Worm (Caenorhabditis elegans): ENCODE measurements around the gene srx-113.

Gene srx-113

DNA sequence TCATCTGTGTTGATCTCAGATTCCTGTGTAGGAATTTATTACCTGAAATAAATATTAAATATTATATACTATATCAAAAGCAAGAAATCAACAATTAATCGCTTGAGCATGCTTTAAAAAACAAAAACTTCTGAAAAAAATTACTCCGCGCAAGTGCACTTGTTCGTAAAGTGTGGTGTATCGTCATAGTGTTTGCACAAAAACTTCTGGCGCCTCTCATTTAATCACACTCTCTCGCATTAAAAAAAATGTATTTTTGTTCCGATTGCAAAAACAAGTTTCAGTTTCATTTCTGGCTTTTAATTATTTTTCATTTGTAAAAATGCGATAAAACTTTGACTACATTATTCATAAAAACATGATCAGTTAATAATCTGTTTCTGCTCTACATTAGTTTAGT lies 32.8 kb downstream of the srx-113 start, which contains the start of the genes C14C10.10 and ril-2:
TSS of gene C14C10.10 (minus strand) at position 19 of the 400 bp plus-strand sequence.
TSS of gene ril-2 (minus strand) at position 48 of the 400 bp plus-strand sequence.
- TF ChIP-seq unc-62 (GFP tag; optimal IDR thresholded peaks at IDR 0.05): no peak

DNA sequence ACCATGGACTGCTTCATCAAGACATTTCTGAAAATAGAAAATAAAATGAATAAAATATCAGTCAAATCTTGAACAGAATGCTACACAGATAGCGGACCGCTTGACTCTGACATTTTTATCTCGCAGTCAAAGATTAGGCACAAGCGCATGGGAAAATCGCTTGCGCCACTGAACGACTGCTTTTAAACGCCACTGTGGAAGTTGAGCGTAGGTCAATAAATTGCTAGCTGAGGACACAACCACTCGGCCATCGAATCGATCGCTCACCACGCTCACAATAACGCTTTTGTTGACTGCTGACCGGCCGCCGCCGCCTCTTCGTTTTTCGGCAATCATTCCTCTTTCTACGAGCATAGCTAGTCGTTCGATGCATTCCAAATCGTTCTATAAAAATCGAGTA lies 35.2 kb downstream of the srx-113 start:
- no peak for TF ChIP-seq unc-62 (GFP tag; optimal IDR thresholded peaks at IDR 0.05)

DNA sequence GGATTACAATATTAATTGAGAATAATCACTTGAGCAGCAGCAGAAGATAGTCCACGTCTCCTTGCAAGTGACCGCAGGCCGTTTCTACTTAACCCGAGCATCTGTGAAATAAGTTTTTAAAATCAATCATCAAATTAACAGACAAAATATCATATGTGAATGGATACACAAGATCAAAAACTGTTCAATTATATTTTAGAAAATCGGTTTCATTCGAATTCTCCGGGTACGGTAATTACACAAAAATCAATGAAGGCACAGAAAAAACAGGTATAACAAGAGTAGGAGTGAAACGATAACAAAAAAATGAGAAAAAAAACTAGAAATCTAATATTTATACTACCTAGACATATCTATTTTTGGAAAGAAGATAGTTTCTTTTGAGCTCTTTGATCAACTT lies 35.8 kb downstream of the srx-113 start, which contains the start of gene mma-1:
TSS of gene mma-1 (minus strand) at position 101 of the 400 bp plus-strand sequence.
- no peak for TF ChIP-seq unc-62 (GFP tag; optimal IDR thresholded peaks at IDR 0.05)

DNA sequence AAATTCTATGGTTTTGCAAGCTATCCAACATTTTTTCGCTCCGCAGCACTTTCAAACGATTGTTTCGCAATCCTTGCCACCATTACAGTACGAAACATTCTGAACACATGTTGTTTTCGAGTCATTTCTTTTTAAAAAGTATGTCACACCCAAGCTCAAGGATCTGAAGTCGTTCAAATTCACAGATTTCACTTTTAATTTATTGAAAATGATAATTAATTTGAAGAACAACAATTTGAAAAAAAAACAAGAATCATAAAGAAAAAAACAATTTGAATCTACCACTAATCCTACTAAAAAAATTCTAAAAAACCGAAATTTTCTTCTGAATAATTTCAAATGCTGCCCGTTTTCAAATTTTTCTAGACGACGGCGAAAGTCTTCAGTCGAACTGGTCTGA lies 39.6 kb downstream of the srx-113 start, which contains the start of gene C14C10.2:
TSS of gene C14C10.2 (minus strand) at position 101 of the 400 bp plus-strand sequence.
- TF ChIP-seq unc-62 (GFP tag; optimal IDR thresholded peaks at IDR 0.05): no peak

DNA sequence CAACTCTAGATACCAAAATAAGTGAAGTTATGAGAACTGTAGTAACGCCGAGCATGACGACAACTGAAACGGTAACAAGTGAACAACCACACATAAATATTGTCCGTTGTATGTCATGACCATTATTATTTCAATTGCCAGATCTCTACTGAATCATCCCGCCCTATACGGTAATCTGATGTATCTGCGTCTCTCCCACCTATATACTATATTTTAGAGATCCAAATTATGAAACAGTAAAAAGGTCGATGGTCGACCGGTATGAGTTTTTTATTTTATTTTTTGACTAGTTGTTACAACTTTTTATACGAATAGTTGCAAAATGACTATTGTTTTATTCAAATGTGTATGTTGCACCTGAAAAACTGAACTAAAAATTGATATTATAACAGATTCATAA lies 41.3 kb downstream of the srx-113 start, which contains the start of gene ttr-43:
TSS of gene ttr-43 (minus strand) at position 101 of the 400 bp plus-strand sequence.
- no peak for TF ChIP-seq unc-62 (GFP tag; optimal IDR thresholded peaks at IDR 0.05)

DNA sequence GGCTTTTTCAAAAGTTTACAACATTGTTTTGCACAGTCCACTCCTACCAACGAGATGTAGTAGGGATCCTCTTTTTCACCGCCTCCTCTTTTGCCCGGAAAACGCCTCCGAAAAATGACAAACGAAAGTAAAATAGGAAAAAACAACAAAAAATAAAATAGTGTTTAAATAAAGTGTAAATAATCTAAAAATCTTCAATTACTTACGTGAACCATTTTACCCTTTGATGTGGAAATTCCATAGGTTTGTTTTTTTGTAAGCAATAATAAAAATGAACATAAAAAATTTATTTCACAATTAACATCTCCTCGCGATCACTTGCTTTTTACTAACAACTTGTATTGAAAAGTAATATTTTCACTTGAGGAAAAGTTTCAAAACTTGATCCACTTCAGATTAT lies 43.9 kb downstream of the srx-113 start, which contains the start of gene C14C10.1:
TSS of gene C14C10.1 (plus strand) at position 301 of the 400 bp plus-strand sequence.
- TF ChIP-seq unc-62 (GFP tag; optimal IDR thresholded peaks at IDR 0.05): no peak

DNA sequence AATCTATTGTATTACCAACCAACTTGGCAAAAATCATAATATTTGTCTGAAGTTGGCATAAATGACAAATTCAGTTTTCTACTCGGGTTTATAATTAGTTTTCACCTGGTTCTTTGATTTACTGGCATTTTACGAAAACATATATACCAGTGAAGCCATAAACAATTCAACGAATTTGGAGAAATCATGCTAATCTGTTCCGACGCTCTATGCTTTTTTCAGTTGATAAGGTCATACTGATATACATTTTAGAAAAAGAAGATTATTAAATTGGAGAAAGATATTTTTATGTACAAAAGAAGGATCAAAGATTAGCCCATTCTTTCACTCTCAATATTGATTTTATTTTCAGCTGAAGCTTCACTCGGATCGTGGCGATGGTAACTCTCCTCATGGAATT lies 45.2 kb downstream of the srx-113 start:
- no peak for TF ChIP-seq unc-62 (GFP tag; optimal IDR thresholded peaks at IDR 0.05)

DNA sequence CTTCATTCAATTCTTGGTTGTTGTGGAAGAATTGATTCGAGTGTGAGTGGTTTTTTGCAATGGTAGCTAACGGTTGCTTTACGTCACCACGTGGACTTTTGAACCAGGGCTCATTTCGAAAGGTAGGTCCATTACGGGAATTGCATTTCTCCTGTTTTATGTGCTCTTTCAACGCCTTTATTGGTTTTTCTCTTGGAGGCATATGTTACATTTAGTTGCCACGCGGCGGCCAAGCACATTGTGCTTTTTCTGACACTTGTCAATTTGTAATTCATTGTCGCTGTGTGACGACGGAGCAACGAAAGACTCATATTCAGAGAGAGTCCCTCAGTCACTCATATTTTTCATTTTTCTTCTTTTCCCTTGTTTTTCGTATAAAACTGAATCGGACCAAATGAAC lies 47.2 kb downstream of the srx-113 start:
- no peak for TF ChIP-seq unc-62 (GFP tag; optimal IDR thresholded peaks at IDR 0.05)

DNA sequence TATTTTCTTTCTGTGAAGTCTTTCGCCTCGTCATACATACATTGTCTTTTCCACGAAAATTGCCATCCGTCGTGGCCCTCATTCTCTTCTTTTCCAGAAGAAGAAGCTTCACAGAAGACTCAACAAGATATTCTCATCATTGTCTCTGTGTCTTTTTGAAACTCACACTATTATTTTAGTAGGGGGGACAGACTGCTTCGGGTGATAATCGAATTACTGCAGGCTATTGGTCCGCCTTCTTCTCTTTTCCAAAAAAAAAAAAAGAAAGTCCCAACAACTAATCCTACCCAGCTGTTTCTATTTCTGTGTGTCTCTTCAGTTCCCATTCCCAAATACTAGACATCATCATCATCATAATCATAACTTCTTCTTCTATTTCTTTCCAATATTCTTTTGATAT lies 48.5 kb downstream of the srx-113 start:
- TF ChIP-seq unc-62 (GFP tag; optimal IDR thresholded peaks at IDR 0.05): no peak

Measured in whole organism, dauer.